Worm (Caenorhabditis elegans): ENCODE results near the gene rskd-1.

- TF ChIP-seq pha-4 (tag; optimal IDR thresholded peaks at IDR 0.05) (no peak), dve-1 (tag; optimal IDR thresholded peaks at IDR 0.05) (no peak), madf-2 (tag; optimal IDR thresholded peaks at IDR 0.05) (no peak), ama-1 (optimal IDR thresholded peaks at IDR 0.05) (no peak), nfya-1 (tag; optimal IDR thresholded peaks at IDR 0.05) (no peak), ttx-3 (tag; optimal IDR thresholded peaks at IDR 0.05) (no peak), tbx-2 (tag; optimal IDR thresholded peaks at IDR 0.05) (no peak), lin-11 (tag; optimal IDR thresholded peaks at IDR 0.05) (no peak), fkh-10 (GFP tag; optimal IDR thresholded peaks at IDR 0.05) (no peak), rnt-1 (tag; optimal IDR thresholded peaks at IDR 0.05) (no peak), pqm-1 (tag; optimal IDR thresholded peaks at IDR 0.05) (no peak)
These were observed 18.7 kb upstream of the rskd-1 start, which contains the start of gene srg-45 for ce11 chrV:12307011-12307540.
